Fruit fly (Drosophila melanogaster) whole organism, adult: Measurements from ENCODE around the gene CG42324.

ENCODE experiments used
- CG11617 ChIP-seq: fragments of 200-800 bp; sonication (Bioruptor generic); optimal IDR thresholded peaks from 2 replicates; lab custom pipeline; 2017; ENCODE audit warnings: mild to moderate bottlenecking, missing biosample characterization, missing genetic modification reagents, missing genetic modification characterization
- CG12768 ChIP-seq: fragments of 200-800 bp; sonication (Bioruptor generic); optimal IDR thresholded peaks from 2 replicates; lab custom pipeline; 2017; ENCODE audit warnings: missing biosample characterization, missing genetic modification characterization, mild to moderate bottlenecking, moderate library complexity, missing genetic modification reagents
- CG14711 ChIP-seq: fragments of 200-800 bp; sonication (Bioruptor generic); optimal IDR thresholded peaks from 2 replicates; lab custom pipeline; 2018; ENCODE audit warnings: missing biosample characterization, mild to moderate bottlenecking, missing genetic modification characterization, moderate library complexity
- CG1620 ChIP-seq: fragments of 200-800 bp; sonication (Bioruptor generic); optimal IDR thresholded peaks from 2 replicates; lab custom pipeline; 2016; ENCODE audit warnings: missing biosample characterization, missing genetic modification characterization
- CG33017 ChIP-seq: fragments of 200-800 bp; sonication (Bioruptor generic); optimal IDR thresholded peaks from 2 replicates; lab custom pipeline; 2018; ENCODE audit warnings: missing biosample characterization, mild to moderate bottlenecking, missing genetic modification characterization, moderate library complexity
- CG5204 ChIP-seq: fragments of 200-800 bp; sonication (Bioruptor generic); optimal IDR thresholded peaks from 2 replicates; lab custom pipeline; 2016; ENCODE audit warnings: missing biosample characterization, missing genetic modification characterization
- CG7045 ChIP-seq: fragments of 200-800 bp; sonication (Bioruptor generic); optimal IDR thresholded peaks from 2 replicates; lab custom pipeline; 2017; ENCODE audit warnings: missing biosample characterization, mild to moderate bottlenecking, missing genetic modification characterization
- CG7101 ChIP-seq: fragments of 200-800 bp; sonication (Bioruptor generic); optimal IDR thresholded peaks from 2 replicates; lab custom pipeline; 2018; ENCODE audit warnings: missing biosample characterization, mild to moderate bottlenecking, missing genetic modification characterization, moderate library complexity
- Clk ChIP-seq: fragments of 200-800 bp; sonication (Bioruptor generic); optimal IDR thresholded peaks from 2 replicates; lab custom pipeline; 2017; ENCODE audit warnings: missing biosample characterization, missing genetic modification characterization
- Crg-1 ChIP-seq: fragments of 200-800 bp; sonication (Bioruptor generic); optimal IDR thresholded peaks from 2 replicates; lab custom pipeline; 2016; ENCODE audit warnings: missing biosample characterization, missing genetic modification characterization
- Hr96 ChIP-seq: fragments of 200-800 bp; sonication (Bioruptor generic); optimal IDR thresholded peaks from 2 replicates; lab custom pipeline; 2016; ENCODE audit warnings: missing biosample characterization, missing genetic modification characterization
- Mnt ChIP-seq: fragments of 200-800 bp; sonication (Bioruptor generic); optimal IDR thresholded peaks from 2 replicates; lab custom pipeline; 2016; ENCODE audit warnings: missing biosample characterization, mild to moderate bottlenecking, missing genetic modification characterization
- bab1 ChIP-seq: fragments of 200-800 bp; sonication (Bioruptor generic); optimal IDR thresholded peaks from 3 replicates; lab custom pipeline; 2019; ENCODE audit warnings: missing biosample characterization, mild to moderate bottlenecking, missing genetic modification characterization, moderate library complexity
- cic ChIP-seq: fragments of 200-800 bp; sonication (Bioruptor generic); optimal IDR thresholded peaks from 2 replicates; lab custom pipeline; 2017; ENCODE audit warnings: missing biosample characterization, mild to moderate bottlenecking, missing genetic modification characterization, moderate library complexity
- cnc ChIP-seq, 2 experiments: fragments of >200 bp; optimal IDR thresholded peaks; 2 replicates each; lab custom pipeline; 2017
- kay ChIP-seq: fragments of 200-800 bp; sonication (Bioruptor generic); peaks from one replicate; lab custom pipeline; 2016; ENCODE audit warnings: missing biosample characterization, missing genetic modification characterization, borderline replicate concordance
- ovo ChIP-seq: fragments of 200-800 bp; sonication (Bioruptor generic); optimal IDR thresholded peaks from 2 replicates; lab custom pipeline; 2016; ENCODE audit warnings: missing biosample characterization, missing genetic modification characterization
- pad ChIP-seq: fragments of 200-800 bp; sonication (Bioruptor generic); optimal IDR thresholded peaks from 3 replicates; lab custom pipeline; 2017; ENCODE audit warnings: missing biosample characterization, missing genetic modification characterization, mild to moderate bottlenecking, moderate library complexity, missing genetic modification reagents
- tj ChIP-seq: fragments of 200-800 bp; sonication (Bioruptor generic); optimal IDR thresholded peaks from 3 replicates; lab custom pipeline; 2017; ENCODE audit warnings: missing biosample characterization, mild to moderate bottlenecking, missing genetic modification characterization, moderate library complexity

CG42324 gene

dm6 chr3L:3450410-3450809 is 21.8 kb upstream of the CG42324 start:
- TF ChIP-seq CG5204 (GFP tag; lab: Kevin White, UChicago) (no peak), CG7101 (tag; lab: Kevin White, UChicago) (no peak), pad (no peak)

DNA sequence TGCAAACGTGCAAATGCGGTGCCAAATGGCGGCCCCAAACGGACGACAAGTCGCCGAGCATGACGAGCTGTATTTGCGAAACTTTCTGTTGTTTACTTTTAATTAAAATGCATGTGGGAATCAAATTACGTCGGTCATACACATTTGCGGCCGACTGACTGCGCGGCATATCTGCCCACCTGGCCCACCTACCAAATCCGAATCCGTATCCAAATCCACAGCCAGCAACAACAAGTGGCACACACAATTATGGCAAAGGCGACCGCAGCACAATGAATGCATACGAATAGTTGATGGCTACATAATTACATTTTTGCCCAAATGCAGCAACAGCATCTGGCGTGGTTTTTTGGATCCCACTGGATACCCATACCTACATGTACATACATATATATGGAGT is 20.5 kb upstream of the CG42324 start:
- TF ChIP-seq tj (GFP tag; lab: Kevin White, UChicago), result peak; percentile 7
- TF ChIP-seq Clk (GFP tag; lab: Kevin White, UChicago), result no peak

DNA sequence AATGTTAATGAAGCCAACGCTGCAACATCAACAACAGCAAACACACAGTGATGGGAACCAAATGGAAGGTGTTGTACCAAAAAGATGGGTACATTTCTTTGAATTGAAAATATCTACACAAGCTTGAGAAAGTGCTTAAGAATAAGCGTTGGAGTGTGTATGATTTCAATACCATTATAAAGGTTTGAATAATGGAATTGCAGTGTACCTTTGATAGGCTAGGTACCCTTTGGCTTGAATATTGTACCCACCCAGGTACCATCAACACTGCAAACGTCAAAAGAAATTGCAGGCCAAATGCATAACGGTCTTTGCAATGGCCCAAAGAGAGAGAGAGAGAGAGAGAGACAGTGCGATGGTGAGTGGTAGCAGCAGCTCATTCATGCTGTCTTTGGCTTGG is 19.6 kb upstream of the CG42324 start:
- no peak for TF ChIP-seq Hr96 (GFP tag; lab: Kevin White, UChicago)
- TF ChIP-seq CG7045, result no peak
- TF ChIP-seq bab1 (GFP tag; lab: Kevin White, UChicago), result no peak
- no peak for TF ChIP-seq ovo (GFP tag; lab: Kevin White, UChicago)
- TF ChIP-seq CG14711 (tag; lab: Kevin White, UChicago), result no peak
- TF ChIP-seq CG5204 (GFP tag; lab: Kevin White, UChicago), result no peak
- no peak for TF ChIP-seq Crg-1 (GFP tag; lab: Kevin White, UChicago)
- no peak for TF ChIP-seq tj (GFP tag; lab: Kevin White, UChicago)
- no peak for TF ChIP-seq CG1620 (GFP tag; lab: Kevin White, UChicago)
- TF ChIP-seq cic, result no peak

- no peak for TF ChIP-seq CG1620 (GFP tag; lab: Kevin White, UChicago)
- TF ChIP-seq Mnt (GFP tag; lab: Kevin White, UChicago), result no peak
- TF ChIP-seq ovo (GFP tag; lab: Kevin White, UChicago), result no peak
- TF ChIP-seq CG5204 (GFP tag; lab: Kevin White, UChicago), result no peak
- TF ChIP-seq cic, result no peak
- TF ChIP-seq Clk (GFP tag; lab: Kevin White, UChicago), result no peak
- no peak for TF ChIP-seq CG12768 (GFP tag; lab: Kevin White, UChicago)
- TF ChIP-seq CG7101 (tag; lab: Kevin White, UChicago), result no peak
- TF ChIP-seq tj (GFP tag; lab: Kevin White, UChicago), result no peak
- no peak for TF ChIP-seq kay
- no peak for TF ChIP-seq CG7045
- no peak for TF ChIP-seq bab1 (GFP tag; lab: Kevin White, UChicago)
- no peak for TF ChIP-seq CG33017 (tag; lab: Kevin White, UChicago)
- no peak for TF ChIP-seq CG14711 (tag; lab: Kevin White, UChicago)
- no peak for TF ChIP-seq CG11617 (GFP tag; lab: Kevin White, UChicago)
These were observed 17.8 kb upstream of the CG42324 start for dm6 chr3L:3454430-3454829.

dm6 chr3L:3454921-3455554 is 17.2 kb upstream of the CG42324 start:
- TF ChIP-seq CG7101 (tag; lab: Kevin White, UChicago), result no peak
- TF ChIP-seq CG14711 (tag; lab: Kevin White, UChicago), result no peak
- TF ChIP-seq pad, result no peak
- TF ChIP-seq cnc (optimal IDR thresholded peaks at IDR 0.05; lab: Kevin White, UChicago), result no peak
- TF ChIP-seq tj (GFP tag; lab: Kevin White, UChicago), result no peak
- no peak for TF ChIP-seq CG11617 (GFP tag; lab: Kevin White, UChicago)
- no peak for TF ChIP-seq ovo (GFP tag; lab: Kevin White, UChicago)
- no peak for TF ChIP-seq Crg-1 (GFP tag; lab: Kevin White, UChicago)
- no peak for TF ChIP-seq CG12768 (GFP tag; lab: Kevin White, UChicago)
- no peak for TF ChIP-seq CG7045
- TF ChIP-seq CG1620 (GFP tag; lab: Kevin White, UChicago), result no peak

DNA sequence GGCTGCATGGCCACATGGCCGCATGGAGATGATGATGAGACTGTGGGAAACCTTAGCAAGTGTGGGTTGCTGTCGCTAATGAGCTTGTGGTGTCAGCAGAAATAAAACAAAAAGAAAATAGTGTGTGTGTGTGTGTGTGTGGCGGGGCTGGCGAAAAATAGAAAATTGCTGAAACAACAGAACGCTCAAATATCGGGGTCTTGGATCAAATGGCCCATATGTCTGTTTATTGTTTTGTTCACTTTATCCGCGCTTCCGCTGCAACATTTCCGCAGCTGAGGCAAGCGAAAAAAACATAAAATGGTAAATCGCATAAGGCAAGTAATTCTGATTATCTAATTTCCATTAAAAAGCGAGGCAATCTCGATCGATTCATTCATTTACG is 16.7 kb upstream of the CG42324 start:
- TF ChIP-seq tj (GFP tag; lab: Kevin White, UChicago) (peak; percentile 96), bab1 (GFP tag; lab: Kevin White, UChicago) (no peak), CG14711 (tag; lab: Kevin White, UChicago) (no peak), Clk (GFP tag; lab: Kevin White, UChicago) (no peak)

- no peak for TF ChIP-seq CG7045
- TF ChIP-seq Clk (GFP tag; lab: Kevin White, UChicago), result no peak
- TF ChIP-seq CG1620 (GFP tag; lab: Kevin White, UChicago), result no peak
- TF ChIP-seq CG14711 (tag; lab: Kevin White, UChicago), result no peak
- no peak for TF ChIP-seq bab1 (GFP tag; lab: Kevin White, UChicago)
- no peak for TF ChIP-seq Hr96 (GFP tag; lab: Kevin White, UChicago)
- TF ChIP-seq CG7101 (tag; lab: Kevin White, UChicago), result no peak
These were observed 16.2 kb upstream of the CG42324 start for dm6 chr3L:3456009-3456566.

DNA sequence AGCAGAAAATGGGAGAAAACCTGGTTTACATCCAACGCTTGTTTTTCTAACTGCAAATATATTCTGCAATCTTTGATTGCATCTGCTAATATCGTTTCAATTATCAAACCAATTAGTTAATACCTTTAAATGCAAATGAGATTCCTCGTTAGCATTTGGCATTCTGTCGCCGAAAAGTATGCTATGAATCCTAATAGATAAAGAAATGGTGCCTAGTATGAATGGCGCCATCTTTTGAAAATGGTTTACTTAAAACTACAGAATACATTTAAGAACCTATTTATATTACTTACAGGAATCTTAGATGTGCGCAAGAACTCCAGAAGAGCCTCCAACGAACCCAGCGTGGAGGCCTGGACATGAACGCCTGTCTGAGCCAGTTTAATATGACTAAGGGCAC is 15.3 kb upstream of the CG42324 start:
- TF ChIP-seq cnc (optimal IDR thresholded peaks at IDR 0.05; lab: Kevin White, UChicago) (no peak), kay (peak; percentile 59), pad (no peak)
